Fruit fly (Drosophila melanogaster) ovary, adult (tissue): ENCODE results near the gene PIP82.

ENCODE experiments used
- CG17801 ChIP-seq: fragments of 200-800 bp; optimal IDR thresholded peaks from 2 replicates; lab custom pipeline; 2019; ENCODE audit warnings: missing biosample characterization, mild to moderate bottlenecking, missing genetic modification characterization, moderate library complexity; ENCODE audit not compliant: partially characterized antibody

Gene PIP82

dm6 chrX:8541985-8542384, 12.5 kb upstream of the PIP82 start:
- no peak for TF ChIP-seq CG17801 (GFP tag; lab: Kevin White, UChicago)

dm6 chrX:8538993-8539392, 9.5 kb upstream of the PIP82 start:
- TF ChIP-seq CG17801 (GFP tag; lab: Kevin White, UChicago), result no peak

- TF ChIP-seq CG17801 (GFP tag; lab: Kevin White, UChicago), result no peak
Observed at dm6 chrX:8538182-8538581, 8.7 kb upstream of the PIP82 start.

dm6 chrX:8536649-8537048, 7.2 kb upstream of the PIP82 start:
- no peak for TF ChIP-seq CG17801 (GFP tag; lab: Kevin White, UChicago)

dm6 chrX:8534734-8535133, 5.2 kb upstream of the PIP82 start:
- TF ChIP-seq CG17801 (GFP tag; lab: Kevin White, UChicago), result no peak

dm6 chrX:8534321-8534661, 4.8 kb upstream of the PIP82 start:
- TF ChIP-seq CG17801 (GFP tag; lab: Kevin White, UChicago), result no peak

dm6 chrX:8533589-8534320, 4.3 kb upstream of the PIP82 start:
- peak; percentile 91 for TF ChIP-seq CG17801 (GFP tag; lab: Kevin White, UChicago)

dm6 chrX:8531775-8532174, 2.3 kb upstream of the PIP82 start:
- no peak for TF ChIP-seq CG17801 (GFP tag; lab: Kevin White, UChicago)

- no peak for TF ChIP-seq CG17801 (GFP tag; lab: Kevin White, UChicago)
Observed at dm6 chrX:8523572-8524155, 5.8 kb downstream of the PIP82 start.

dm6 chrX:8522504-8522903, 7.0 kb downstream of the PIP82 start:
- TF ChIP-seq CG17801 (GFP tag; lab: Kevin White, UChicago), result no peak

dm6 chrX:8521492-8521891, 8.0 kb downstream of the PIP82 start:
- TF ChIP-seq CG17801 (GFP tag; lab: Kevin White, UChicago), result peak; percentile 67

dm6 chrX:8520517-8520916, 9.0 kb downstream of the PIP82 start:
- no peak for TF ChIP-seq CG17801 (GFP tag; lab: Kevin White, UChicago)

- no peak for TF ChIP-seq CG17801 (GFP tag; lab: Kevin White, UChicago)
Observed at dm6 chrX:8518025-8518661, 11.4 kb downstream of the PIP82 start.

dm6 chrX:8517121-8518024, 12.1 kb downstream of the PIP82 start, which contains the start of gene Nrg:
Gene Nrg (plus strand): TSS chrX:8517373.
- TF ChIP-seq CG17801 (GFP tag; lab: Kevin White, UChicago), result peak; percentile 75

dm6 chrX:8512251-8512650, 17.2 kb downstream of the PIP82 start:
- TF ChIP-seq CG17801 (GFP tag; lab: Kevin White, UChicago), result no peak
